Fruit fly (Drosophila melanogaster) whole organism: ENCODE results near the gene CG12991.

Source experiments
- CG8478 ChIP-seq: fragments of >200 bp; optimal IDR thresholded peaks from 2 replicates; lab custom pipeline; 2018; ENCODE audit warnings: inconsistent platforms
- EcR ChIP-seq, 2 experiments: fragments of >200 bp; optimal IDR thresholded peaks; 2 replicates each; lab custom pipeline; 2017; ENCODE audit warnings: missing biosample characterization in 2 of 2, missing genetic modification characterization in 2 of 2, missing genetic modification reagents in 2 of 2
- pan ChIP-seq: fragments of >200 bp; optimal IDR thresholded peaks from 2 replicates; lab custom pipeline; 2017
- usp ChIP-seq: fragments of >200 bp; optimal IDR thresholded peaks from 2 replicates; lab custom pipeline; 2017; ENCODE audit warnings: missing biosample characterization, missing genetic modification characterization, mixed read lengths

dm6 chrX:17585892-17586291 lies 6.2 kb downstream of the CG12991 start:
- TF ChIP-seq pan (no peak), usp (GFP tag; lab: Kevin White, UChicago) (no peak), EcR (GFP tag; optimal IDR thresholded peaks at IDR 0.05; lab: Kevin White, UChicago) (no peak), CG8478 (lab: Kevin White, UChicago) (no peak)
